Worm (Caenorhabditis elegans) whole organism, midembryonic: ENCODE results near the gene F40H3.2.

Source experiments
- T22C8.4 ChIP-seq: fragments of 200-800 bp; sonication (Bioruptor generic); IDR thresholded peaks from 2 replicates; pipeline ENCODE4 v1.3.6; 2022; ENCODE audit warnings: missing genetic modification characterization, missing compliant biosample characterization
- cog-1 ChIP-seq: sonication (generic microtip); optimal IDR thresholded peaks from 2 replicates; lab custom pipeline; 2016; ENCODE audit warnings: missing genetic modification characterization, missing compliant biosample characterization
- flt-1 ChIP-seq: fragments of 200-800 bp; sonication (Bioruptor generic); IDR thresholded peaks from 2 replicates; pipeline ENCODE4 v1.3.6; 2022; ENCODE audit warnings: missing genetic modification characterization, missing compliant biosample characterization
- klf-2 ChIP-seq: fragments of 200-800 bp; sonication (Bioruptor generic); conservative IDR thresholded peaks from 2 replicates; pipeline ENCODE4 v1.3.6; 2022; ENCODE audit warnings: missing genetic modification reagents, missing genetic modification characterization, missing compliant biosample characterization
- med-1 ChIP-seq: sonication (generic microtip); optimal IDR thresholded peaks from 2 replicates; lab custom pipeline; 2017; ENCODE audit warnings: missing genetic modification characterization, mild to moderate bottlenecking, missing compliant biosample characterization, antibody characterized with exemption, missing genetic modification reagents; ENCODE audit not compliant: insufficient read depth
- ref-1 ChIP-seq: fragments of 200-800 bp; sonication (Bioruptor generic); conservative IDR thresholded peaks from 2 replicates; pipeline ENCODE4 v1.3.6; 2022; ENCODE audit warnings: missing genetic modification reagents, missing genetic modification characterization, missing compliant biosample characterization
- tab-1 ChIP-seq: fragments of 200-800 bp; sonication (Bioruptor generic); IDR thresholded peaks from 2 replicates; pipeline ENCODE4 v1.3.6; 2022; ENCODE audit warnings: missing genetic modification characterization, missing compliant biosample characterization
- ztf-23 ChIP-seq: fragments of 200-800 bp; sonication (Bioruptor generic); IDR thresholded peaks from 2 replicates; pipeline ENCODE4 v1.3.6; 2022; ENCODE audit warnings: missing genetic modification reagents, missing genetic modification characterization, missing compliant biosample characterization
- ztf-29 ChIP-seq: fragments of 200-800 bp; sonication (Bioruptor generic); IDR thresholded peaks from 2 replicates; pipeline ENCODE4 v1.3.6; 2022; ENCODE audit warnings: missing genetic modification reagents, missing genetic modification characterization, missing compliant biosample characterization

F40H3.2 gene

DNA sequence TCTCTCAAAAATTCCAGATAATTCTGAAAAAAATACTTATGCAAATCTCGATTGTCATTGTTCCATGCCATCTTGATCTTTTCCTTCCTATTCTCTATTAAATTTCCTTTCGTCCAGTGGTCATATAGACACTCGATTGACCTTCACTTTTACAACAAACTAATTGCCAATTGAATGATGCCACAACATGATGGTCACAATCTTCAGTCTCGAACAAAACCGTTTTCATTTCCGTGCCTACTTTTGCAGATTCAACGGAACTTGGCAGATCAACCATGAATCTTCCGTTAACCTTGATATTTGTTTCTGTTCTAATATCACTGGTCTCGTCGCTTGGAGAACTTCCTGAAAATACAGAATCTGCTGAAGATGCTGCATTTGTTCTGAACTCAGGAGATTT lies at the start of gene F40H3.2:
Gene F40H3.2, plus strand, starts transcription at position 250 of the 400 bp plus-strand sequence.
- TF ChIP-seq tab-1 (GFP tag; lab: Robert Waterston, UW) (no peak), flt-1 (GFP tag; lab: Robert Waterston, UW) (no peak), T22C8.4 (no peak), klf-2 (GFP tag; lab: Robert Waterston, UW) (no peak), ztf-29 (GFP tag; lab: Robert Waterston, UW) (no peak), med-1 (no peak), cog-1 (tag; lab: Kevin White, UChicago) (no peak), ztf-23 (no peak), ref-1 (GFP tag; lab: Robert Waterston, UW) (no peak)

DNA sequence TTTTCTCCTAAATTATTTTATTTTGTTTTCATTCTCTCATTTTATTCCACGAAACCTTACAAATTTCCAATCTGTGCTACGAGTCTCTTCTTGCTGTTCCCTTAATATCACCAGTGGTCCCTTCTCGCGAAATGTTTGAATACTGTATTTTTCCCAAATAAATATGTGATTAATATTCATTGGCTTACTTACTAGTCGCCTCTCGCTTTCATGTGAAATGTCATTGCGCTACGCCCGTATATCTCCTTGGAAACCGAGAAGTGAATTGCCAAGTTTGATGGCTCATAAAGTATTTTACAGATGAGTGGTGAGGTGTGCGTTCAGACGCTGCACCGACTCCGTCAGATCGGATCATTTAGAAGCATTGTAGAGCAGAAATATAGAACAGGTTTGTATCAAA lies 48.2 kb upstream of the F40H3.2 start, which contains the start of gene rars-2:
Gene rars-2, plus strand, starts transcription at position 301 of the 400 bp plus-strand sequence.
- TF ChIP-seq T22C8.4 (no peak), cog-1 (tag; lab: Kevin White, UChicago) (no peak), med-1 (no peak), ztf-29 (GFP tag; lab: Robert Waterston, UW) (no peak), klf-2 (GFP tag; lab: Robert Waterston, UW) (no peak), ztf-23 (no peak), flt-1 (GFP tag; lab: Robert Waterston, UW) (no peak), ref-1 (GFP tag; lab: Robert Waterston, UW) (no peak), tab-1 (GFP tag; lab: Robert Waterston, UW) (no peak)

DNA sequence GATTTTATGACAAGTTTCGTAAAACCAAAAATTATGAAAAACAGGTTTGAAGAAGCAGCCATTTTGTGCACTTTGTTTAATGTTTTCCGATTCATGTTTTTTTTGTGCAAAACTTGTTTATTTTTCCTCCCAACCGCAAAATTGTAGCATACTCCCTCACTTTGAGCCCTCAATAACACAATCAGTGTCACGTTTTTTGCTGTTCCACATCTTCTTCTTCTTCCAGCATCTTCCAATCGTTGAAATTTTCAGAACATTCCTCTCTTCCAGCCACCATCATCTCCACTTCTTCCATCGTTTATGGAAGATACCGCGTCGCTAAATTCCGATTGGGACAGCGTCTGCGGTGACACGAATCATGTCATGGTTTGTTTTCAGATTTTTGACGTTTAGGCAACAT lies 40.9 kb upstream of the F40H3.2 start, which contains the start of gene abts-3:
Gene abts-3, plus strand, starts transcription at position 301 of the 400 bp plus-strand sequence.
- TF ChIP-seq med-1 (no peak), flt-1 (GFP tag; lab: Robert Waterston, UW) (no peak), T22C8.4 (no peak), klf-2 (GFP tag; lab: Robert Waterston, UW) (no peak), ztf-23 (no peak), tab-1 (GFP tag; lab: Robert Waterston, UW) (no peak), ztf-29 (GFP tag; lab: Robert Waterston, UW) (no peak), ref-1 (GFP tag; lab: Robert Waterston, UW) (no peak), cog-1 (tag; lab: Kevin White, UChicago) (no peak)

DNA sequence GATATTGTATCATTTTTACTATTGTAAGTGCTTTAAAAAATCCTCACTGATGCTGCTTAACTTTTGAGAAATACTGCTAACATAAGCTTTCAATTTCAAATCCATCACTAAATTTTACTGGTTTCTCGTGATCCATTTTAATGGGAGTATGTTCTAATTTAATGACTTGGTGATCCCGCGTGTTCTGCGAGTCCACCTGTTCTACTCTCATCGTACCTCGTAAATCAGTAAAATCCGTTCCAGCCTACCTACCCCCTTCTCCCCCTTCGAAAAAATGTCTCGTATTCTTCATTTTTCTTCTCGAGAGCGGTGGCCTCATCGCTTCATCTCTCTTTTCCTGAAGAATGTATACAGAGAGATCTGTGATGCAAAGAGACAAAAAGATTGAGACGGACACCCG lies 37.9 kb upstream of the F40H3.2 start:
- TF ChIP-seq ztf-29 (GFP tag; lab: Robert Waterston, UW): no peak
- TF ChIP-seq ztf-23: no peak
- no peak for TF ChIP-seq tab-1 (GFP tag; lab: Robert Waterston, UW)
- TF ChIP-seq cog-1 (tag; lab: Kevin White, UChicago): no peak
- no peak for TF ChIP-seq flt-1 (GFP tag; lab: Robert Waterston, UW)
- no peak for TF ChIP-seq klf-2 (GFP tag; lab: Robert Waterston, UW)
- TF ChIP-seq med-1: no peak
- TF ChIP-seq T22C8.4: no peak
- TF ChIP-seq ref-1 (GFP tag; lab: Robert Waterston, UW): no peak

DNA sequence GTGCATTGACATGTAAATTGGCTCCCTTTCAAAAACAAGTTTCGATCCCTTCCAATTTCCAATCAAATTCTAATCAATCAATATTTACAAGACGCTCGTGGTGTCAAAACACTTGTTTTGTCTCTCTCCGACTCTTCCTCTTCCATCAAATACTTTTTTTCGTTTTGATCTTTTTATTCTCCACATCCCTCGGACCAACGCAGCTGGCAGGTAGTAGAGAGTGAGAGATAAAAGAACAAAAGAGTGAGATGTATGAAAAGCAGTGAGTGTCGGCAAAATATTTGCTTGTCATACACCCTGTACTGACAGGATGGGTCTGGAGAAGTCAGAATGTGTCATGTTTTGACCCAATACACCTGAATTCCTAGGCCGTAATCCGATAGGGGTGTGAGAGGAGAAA lies 36.7 kb upstream of the F40H3.2 start:
- TF ChIP-seq klf-2 (GFP tag; lab: Robert Waterston, UW) (no peak), T22C8.4 (no peak), flt-1 (GFP tag; lab: Robert Waterston, UW) (no peak), ztf-23 (no peak), med-1 (no peak), ref-1 (GFP tag; lab: Robert Waterston, UW) (no peak), cog-1 (tag; lab: Kevin White, UChicago) (no peak), tab-1 (GFP tag; lab: Robert Waterston, UW) (no peak)

DNA sequence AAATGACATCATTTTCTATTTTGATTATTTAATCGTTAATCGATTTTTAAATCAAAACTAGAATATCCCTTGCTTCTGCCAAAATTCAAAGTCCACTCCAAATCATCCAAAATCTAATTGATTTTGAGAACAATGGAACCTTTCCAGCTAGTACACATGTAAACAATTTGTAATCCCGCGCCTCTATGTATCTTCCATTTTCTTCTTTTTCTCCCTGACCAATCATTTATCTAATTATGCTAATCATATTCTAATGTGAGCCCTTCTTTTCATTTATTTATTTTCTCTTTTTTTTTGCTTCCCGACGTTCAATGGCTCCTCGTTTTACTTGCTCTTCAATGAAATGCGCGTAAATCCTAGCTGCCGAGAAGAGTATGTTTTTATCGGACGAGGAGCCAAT lies 35.3 kb upstream of the F40H3.2 start:
- no peak for TF ChIP-seq ref-1 (GFP tag; lab: Robert Waterston, UW)
- no peak for TF ChIP-seq med-1

DNA sequence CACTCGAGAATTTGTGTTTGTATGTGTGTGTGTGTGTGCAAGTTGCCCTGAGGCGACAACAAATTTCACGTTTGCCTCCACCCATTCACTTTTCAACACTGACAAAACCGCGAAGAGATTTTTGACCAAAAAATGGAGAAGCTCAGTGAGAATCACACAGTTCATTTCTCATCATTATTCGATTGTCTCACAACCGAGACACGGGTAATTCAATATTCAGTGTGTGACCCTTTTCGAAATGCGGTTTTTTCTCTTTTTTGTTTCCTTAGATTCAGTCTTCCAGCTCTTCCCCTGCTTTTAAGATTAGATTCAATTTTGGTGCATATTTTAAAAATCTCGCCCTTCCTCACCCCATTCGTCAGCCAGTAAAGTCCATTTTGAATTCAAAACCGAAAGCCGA lies 34.0 kb upstream of the F40H3.2 start:
- no peak for TF ChIP-seq ref-1 (GFP tag; lab: Robert Waterston, UW)
- TF ChIP-seq cog-1 (tag; lab: Kevin White, UChicago): no peak

DNA sequence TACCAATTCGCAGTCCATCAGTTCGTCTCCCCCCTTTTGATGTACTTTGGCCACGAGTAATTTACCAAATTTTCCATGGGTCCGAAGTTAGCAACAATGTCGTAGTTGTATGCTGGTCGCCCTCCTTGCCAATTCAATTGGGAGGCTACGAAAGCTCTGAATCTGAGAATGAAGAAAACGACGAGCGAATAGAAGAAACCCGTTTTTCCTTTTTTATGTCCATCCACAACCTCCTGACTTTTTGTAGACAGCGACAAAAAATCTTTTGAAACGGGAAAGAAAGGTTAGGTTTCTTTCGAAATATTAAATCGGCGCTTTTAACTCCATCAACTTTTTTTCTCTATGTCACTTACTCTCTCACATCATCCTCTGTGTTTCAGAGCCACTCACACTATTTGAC lies 30.9 kb upstream of the F40H3.2 start:
- TF ChIP-seq ztf-23: no peak
- no peak for TF ChIP-seq ztf-29 (GFP tag; lab: Robert Waterston, UW)
- TF ChIP-seq tab-1 (GFP tag; lab: Robert Waterston, UW): no peak
- TF ChIP-seq med-1: no peak
- no peak for TF ChIP-seq flt-1 (GFP tag; lab: Robert Waterston, UW)
- TF ChIP-seq cog-1 (tag; lab: Kevin White, UChicago): no peak
- no peak for TF ChIP-seq ref-1 (GFP tag; lab: Robert Waterston, UW)
- TF ChIP-seq T22C8.4: no peak
- TF ChIP-seq klf-2 (GFP tag; lab: Robert Waterston, UW): no peak

DNA sequence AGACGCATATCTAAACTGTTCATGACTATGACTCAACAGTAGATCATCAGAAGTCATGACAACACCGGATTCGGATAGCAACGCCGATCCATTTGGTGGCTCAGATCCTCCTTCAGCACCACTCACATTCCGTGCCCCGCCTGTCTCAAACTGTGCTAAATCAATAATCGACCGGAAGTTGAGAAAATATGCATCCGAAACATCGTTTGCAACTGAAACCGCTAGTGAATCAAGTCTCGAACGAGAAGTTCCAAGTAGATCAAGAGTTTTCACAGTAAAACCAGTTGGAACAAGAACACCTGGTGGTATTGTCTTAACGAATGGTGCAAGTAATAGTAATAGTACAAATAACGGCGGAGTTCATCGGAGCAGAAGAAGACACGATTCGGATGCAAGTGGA lies 26.3 kb upstream of the F40H3.2 start:
- TF ChIP-seq med-1: no peak
- TF ChIP-seq klf-2 (GFP tag; lab: Robert Waterston, UW): no peak
- TF ChIP-seq T22C8.4: no peak
- TF ChIP-seq flt-1 (GFP tag; lab: Robert Waterston, UW): no peak
- TF ChIP-seq ztf-29 (GFP tag; lab: Robert Waterston, UW): no peak
- no peak for TF ChIP-seq cog-1 (tag; lab: Kevin White, UChicago)
- TF ChIP-seq tab-1 (GFP tag; lab: Robert Waterston, UW): no peak
- TF ChIP-seq ztf-23: no peak
- TF ChIP-seq ref-1 (GFP tag; lab: Robert Waterston, UW): no peak

DNA sequence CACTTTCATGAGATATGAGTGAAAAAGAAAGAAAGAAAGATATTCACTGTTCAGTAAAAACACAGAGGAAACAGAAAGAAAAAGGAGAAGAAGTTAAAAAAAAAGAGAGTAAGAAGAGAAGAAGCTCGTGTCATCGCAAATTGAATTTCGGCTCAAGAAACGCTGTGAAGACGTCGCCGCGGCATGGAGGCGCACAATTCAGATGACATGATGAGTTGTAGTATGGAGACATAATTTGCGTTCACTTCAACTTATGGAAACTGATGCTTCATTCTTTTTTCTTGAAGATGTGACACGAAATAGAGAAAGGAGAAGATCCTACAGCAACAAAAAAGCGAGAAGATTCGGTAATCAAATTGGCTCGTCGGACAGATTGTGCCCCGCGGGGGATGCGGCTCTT lies 25.1 kb upstream of the F40H3.2 start:
- TF ChIP-seq ztf-23 (no peak), cog-1 (tag; lab: Kevin White, UChicago) (no peak), med-1 (no peak), tab-1 (GFP tag; lab: Robert Waterston, UW) (no peak)

DNA sequence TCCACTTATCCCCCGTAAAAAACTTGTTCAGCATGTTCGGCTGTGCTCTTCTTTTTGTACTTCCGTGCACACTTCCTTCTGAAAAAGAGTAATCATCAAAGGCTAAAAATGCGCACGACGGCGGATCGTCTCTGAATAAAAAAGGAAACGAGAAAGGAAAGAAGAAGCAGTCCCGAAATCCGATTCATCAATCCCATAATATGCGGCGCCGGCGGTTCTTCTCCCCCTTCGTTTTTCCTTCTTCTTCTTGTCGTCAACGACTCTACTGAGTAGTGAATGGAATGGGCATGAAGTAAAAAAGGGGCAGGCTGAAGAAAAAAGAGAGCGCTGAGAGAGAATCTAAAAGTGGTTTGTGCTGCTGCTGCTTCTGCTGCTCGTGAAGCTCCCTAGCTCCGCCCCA lies 24.0 kb upstream of the F40H3.2 start:
- no peak for TF ChIP-seq ref-1 (GFP tag; lab: Robert Waterston, UW)
- no peak for TF ChIP-seq med-1
- TF ChIP-seq flt-1 (GFP tag; lab: Robert Waterston, UW): no peak
